Worm (Caenorhabditis elegans) whole organism, young adult: ENCODE measurements around the gene exc-5.

Source experiments
- C17E4.6 ChIP-seq: fragments of 200-800 bp; sonication (Bioruptor generic); IDR thresholded peaks from 2 replicates; pipeline ENCODE4 v1.3.6; 2022; ENCODE audit warnings: missing genetic modification reagents, missing genetic modification characterization, missing compliant biosample characterization
- ztf-6 ChIP-seq: fragments of 200-800 bp; sonication (Bioruptor generic); IDR thresholded peaks from 2 replicates; pipeline ENCODE4 v1.3.6; 2022; ENCODE audit warnings: missing genetic modification reagents, missing genetic modification characterization, missing compliant biosample characterization

DNA sequence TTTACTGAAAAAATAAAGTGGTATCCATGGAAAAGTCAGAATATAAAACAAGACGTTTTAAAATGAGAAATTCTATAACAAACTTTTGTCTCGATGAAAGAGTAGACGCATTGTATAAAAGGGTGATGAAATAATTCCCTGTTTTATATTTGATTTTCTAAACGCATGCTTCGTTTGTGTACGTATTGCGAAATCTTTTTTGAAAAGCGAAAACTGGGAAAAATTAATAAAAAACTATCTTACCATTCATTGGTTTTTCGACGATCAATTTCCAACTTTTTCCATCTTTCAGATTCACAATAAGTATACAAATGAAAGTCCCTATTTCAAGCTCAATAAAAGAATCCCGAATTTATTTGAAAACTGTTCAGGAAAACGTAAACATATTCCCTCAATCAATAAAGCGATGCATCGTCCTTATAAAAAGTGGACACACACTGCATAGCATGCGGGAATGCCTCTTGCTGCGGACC is 28.6 kb downstream of the exc-5 start, which contains the start of gene C33D9.13:
- TF ChIP-seq C17E4.6 (GFP tag; lab: Robert Waterston, UW) (no peak), ztf-6 (GFP tag; lab: Robert Waterston, UW) (no peak)
